Worm (Caenorhabditis elegans) whole organism, dauer: ENCODE data around the gene unc-115.

Source experiments
- unc-62 ChIP-seq: sonication (generic microtip); optimal IDR thresholded peaks from 2 replicates; lab custom pipeline; 2017; ENCODE audit warnings: missing biosample characterization, missing genetic modification reagents, missing genetic modification characterization

unc-115 gene

DNA sequence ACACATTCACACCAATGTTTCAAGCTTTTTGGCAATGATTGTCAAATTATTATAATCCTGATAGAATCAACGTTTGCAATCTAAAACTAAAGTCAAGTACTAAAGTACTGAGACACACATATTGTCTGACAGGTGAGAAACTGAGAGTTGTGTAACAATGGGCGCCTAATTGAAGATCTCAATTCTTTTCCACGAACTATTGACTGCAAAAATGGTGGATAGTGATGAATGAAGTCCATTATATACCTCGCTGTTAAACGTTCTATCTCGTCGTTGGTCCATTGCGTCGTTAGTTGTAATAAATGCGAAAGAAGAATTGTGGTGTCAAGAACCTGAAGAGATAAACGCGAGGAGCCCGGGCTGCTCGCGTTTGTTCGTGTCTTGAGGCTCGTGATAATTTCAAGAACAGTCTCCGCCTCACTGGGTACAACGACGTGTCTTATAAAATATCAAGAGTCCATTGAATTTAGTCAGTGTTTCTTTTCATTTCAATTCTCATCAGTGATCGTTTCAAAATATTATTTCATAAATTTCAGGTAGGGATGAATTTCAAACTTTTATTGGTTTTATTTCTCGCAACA, 13.5 kb downstream of the unc-115 start, which contains the start of gene F09B9.4:
TSS of gene F09B9.4 (plus strand) at position 531 of the 581 bp plus-strand sequence.
- TF ChIP-seq unc-62 (GFP tag; lab: Kevin White, UChicago), result no peak

DNA sequence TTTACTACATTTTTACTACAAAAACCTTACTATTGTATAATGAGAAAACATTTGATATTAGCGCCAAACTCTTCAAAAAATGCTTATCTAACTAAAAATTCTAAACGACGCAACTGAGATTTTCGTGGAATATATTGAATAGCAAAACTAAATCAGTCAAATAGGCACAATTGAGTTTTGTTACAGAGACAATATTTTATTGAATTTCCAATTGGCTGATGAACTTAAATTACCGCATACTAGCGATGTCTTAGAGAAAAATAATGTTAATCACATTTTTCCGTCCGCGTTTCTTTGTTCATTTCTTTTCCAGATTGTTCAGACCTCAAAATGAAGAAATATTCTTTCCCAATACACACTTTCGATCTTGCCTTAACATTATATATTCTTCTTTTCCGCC, 15.8 kb downstream of the unc-115 start:
- TF ChIP-seq unc-62 (GFP tag; lab: Kevin White, UChicago), result no peak

DNA sequence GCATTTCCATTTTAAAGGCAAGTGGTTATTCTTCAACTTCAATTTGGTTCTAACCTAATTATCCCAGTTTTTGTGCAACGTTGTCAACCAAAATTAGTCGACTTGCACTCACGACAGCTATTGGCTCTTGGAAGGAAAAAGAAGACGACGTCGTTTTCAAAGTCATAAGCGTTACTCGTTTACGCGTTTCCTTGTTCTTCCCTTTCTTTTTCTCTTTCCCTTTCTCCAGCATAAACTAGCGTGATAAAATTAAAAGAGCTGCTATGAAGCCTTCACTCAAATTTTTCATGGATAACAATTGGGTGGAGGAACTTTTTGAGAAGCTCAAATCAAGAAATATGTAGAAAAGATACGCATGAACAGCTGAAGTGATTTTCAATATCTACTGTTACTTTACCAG, 16.5 kb downstream of the unc-115 start:
- no peak for TF ChIP-seq unc-62 (GFP tag; lab: Kevin White, UChicago)

DNA sequence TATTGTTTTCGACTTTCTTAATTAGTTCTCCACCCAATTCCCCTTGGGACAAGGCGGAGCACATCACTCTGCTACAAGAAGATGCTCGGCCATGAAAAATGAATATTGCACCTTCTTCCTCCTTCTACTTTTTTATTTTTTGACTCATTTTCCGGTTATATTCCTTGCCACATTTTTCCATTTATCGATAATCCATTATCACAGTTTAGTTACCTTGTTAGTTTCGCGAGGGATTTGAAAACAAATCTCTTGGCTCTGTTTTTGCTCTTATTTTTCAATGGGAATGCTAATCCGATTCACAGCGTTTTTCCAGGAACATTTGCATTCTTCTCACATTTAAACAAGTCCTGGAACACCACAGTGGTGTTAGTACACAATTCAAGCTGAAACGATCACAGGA, 20.3 kb downstream of the unc-115 start, which contains the start of gene rnp-9:
TSS of gene rnp-9 (plus strand) at position 301 of the 400 bp plus-strand sequence.
- no peak for TF ChIP-seq unc-62 (GFP tag; lab: Kevin White, UChicago)

DNA sequence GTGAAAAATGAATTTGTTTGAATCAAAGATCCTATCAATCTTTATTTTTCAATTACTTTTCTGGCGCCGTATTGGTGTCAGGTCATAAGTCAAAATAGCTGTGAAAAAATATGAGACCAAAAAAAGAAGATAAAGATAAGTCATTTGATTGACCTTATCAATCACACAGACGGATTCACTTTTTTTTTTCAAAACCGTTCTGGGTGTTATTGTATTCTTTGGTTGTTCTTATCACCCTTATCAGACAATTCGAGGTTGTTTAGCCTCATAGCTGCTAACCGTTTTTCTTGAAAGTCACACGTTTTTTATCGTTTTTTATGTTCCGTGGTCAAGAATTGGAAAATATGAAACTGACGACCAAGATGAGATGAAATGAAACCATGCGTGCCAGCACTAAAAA, 21.8 kb downstream of the unc-115 start:
- TF ChIP-seq unc-62 (GFP tag; lab: Kevin White, UChicago), result no peak

DNA sequence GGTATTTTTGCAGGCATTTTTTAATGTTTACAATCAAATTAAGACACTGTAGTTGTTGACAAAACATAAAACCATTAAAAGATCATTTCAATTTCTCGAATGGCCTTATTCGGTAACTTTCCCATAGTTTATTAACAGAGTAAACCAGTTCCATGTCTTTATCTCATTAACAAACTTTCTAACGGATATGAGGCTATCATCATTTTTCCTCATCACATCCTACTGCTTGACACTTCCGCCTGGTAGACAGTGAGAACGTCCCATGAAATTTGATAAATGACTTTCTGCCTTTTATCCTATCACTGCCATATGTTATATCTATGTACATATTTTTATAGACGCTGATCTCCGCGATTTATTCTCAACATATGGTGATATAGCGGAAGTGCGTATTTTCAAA, 23.9 kb downstream of the unc-115 start:
- no peak for TF ChIP-seq unc-62 (GFP tag; lab: Kevin White, UChicago)

DNA sequence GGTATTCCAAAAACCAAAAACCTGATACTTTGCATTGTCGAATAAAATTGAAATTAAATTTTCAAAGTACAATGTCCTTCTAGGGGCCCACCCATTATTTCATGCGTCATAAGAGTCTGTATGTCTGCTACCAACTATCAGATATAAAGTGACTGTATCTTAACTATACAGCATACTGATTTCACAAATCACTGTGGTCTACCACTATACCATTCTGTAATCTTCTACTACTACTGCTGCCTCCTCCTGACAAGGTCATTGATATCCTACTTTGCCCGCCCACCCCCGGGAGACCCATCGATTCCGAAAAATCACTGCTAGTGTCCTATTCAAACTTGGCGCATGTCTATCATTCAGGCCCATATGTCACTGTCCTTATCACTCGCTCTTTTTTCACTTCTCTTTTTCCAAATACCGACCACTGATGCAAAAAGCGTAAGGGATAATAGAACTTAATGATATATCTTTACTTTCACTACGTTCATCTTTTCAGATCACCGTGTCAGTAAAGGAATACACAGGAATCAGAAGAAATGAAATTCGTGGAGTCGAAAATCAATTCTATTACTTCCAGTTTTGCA, 25.4 kb downstream of the unc-115 start, which contains the start of gene C07A4.2:
TSS of gene C07A4.2 (plus strand) at position 195 of the 581 bp plus-strand sequence.
- no peak for TF ChIP-seq unc-62 (GFP tag; lab: Kevin White, UChicago)

DNA sequence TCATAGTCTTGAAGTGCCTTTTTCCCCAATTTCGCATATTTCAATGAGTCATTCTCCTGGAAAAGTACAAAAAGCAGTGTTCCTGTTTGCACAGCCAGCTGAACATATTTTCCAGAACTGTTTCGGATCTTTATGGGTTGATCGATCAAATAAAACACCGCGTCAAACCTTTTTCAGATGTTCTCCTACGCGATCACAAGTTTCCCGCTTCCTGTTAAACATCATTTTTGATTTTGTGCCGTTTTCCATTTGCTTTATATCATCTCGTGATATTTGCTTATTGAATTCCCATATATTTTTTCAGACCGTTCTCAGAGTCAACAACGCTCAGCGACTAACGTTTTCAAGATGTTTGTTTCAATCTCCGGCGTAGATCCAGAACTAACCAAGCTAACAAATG, 28.0 kb downstream of the unc-115 start, which contains the start of gene C07A4.3:
TSS of gene C07A4.3 (plus strand) at position 301 of the 400 bp plus-strand sequence.
- no peak for TF ChIP-seq unc-62 (GFP tag; lab: Kevin White, UChicago)

DNA sequence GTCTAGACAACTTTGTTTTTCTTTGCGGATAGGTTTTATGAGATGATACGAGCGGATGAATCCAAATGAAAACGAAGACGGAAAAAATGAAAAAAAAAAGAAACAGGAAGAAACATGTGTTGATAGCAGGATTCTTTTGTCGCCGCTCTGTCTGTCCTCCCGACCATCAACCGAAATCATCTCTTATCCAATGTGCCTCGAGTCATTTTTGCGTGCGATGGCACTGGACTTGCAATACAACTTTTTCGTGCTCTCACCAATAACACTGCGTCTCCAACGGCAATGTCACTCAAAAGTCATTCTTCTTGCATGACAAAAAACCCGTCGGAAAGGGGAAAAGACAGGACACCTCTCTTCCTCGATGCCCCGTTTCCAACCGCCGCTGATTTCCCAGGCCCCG, 29.6 kb downstream of the unc-115 start, which contains the start of gene ncs-4:
TSS of gene ncs-4 (plus strand) at position 227 of the 400 bp plus-strand sequence.
- no peak for TF ChIP-seq unc-62 (GFP tag; lab: Kevin White, UChicago)

DNA sequence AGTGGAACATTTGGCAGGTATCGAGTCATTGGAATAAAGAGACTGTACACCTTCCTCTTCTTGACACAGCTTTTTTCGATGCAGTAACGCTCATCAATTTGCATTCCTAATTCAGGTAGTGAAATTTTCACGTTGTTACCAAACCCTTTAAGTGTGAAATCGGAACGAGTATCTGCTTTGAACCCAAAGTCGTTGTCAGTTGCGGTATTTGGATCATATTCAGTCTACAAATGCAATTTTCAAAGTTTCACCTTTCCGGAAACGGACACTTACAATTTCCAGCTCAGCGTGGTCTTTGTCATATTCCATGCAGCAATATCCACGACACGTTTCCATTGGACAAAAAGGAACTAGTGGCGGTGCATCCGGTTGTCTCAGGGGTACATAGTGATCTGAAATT, 35.9 kb downstream of the unc-115 start:
- no peak for TF ChIP-seq unc-62 (GFP tag; lab: Kevin White, UChicago)

DNA sequence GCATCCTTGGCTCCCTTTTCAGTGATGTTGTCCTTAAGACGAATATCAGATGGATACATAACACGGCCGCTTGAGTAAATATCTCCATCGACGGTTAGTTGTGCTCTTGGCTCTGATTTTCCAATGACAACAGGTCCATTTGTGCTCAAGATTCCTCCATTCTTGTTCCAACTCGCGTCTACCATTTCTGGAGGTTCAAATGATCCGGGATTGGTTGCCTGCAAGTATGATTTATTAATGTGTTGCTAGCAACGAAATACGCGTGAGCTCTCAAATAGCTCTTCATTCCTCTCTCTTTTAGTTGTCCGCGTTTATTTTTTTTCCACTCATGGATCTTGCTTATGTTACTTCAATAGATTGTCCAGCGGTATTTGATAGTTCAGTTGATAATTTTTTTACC, 37.0 kb downstream of the unc-115 start, which contains the start of gene arrd-28:
TSS of gene arrd-28 (plus strand) at position 301 of the 400 bp plus-strand sequence.
- TF ChIP-seq unc-62 (GFP tag; lab: Kevin White, UChicago), result no peak

DNA sequence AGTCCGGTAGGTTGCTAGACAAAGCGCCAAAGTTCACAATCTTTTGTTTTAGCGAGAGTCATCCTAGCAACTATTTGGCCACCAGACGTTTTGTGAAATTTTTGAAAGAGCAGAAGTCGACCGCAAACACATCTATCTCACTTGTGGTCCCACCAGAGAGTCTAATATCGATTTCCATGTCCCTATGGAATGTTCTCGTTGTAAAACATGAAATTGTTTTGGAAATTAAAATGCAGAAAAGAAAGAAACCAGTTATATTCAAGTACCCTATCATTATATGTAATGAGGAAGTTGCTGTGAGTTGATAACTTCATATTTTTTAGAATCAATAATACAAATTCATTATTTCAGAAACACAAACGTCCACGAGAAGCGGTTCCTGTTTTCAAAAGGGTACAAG, 38.0 kb downstream of the unc-115 start:
- TF ChIP-seq unc-62 (GFP tag; lab: Kevin White, UChicago), result no peak

DNA sequence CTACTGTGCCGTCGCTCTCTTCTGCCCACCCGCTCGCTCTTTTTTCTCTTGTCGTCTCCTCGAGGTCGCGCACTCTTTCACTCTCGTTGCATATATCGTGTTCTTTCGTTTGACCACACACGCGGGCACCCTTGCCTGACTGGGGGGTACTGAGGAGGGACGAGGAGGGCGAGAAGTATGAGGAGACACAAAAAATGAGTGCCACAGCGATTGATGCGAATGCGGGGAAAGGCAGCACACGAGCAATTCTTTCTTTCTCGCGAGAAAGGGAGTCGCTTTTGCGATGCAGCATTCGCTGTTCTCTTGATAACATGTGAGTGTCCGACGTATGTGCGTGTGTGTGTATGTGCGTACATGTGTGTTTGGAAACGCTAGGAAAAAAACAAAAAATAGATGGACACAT, 41.8 kb downstream of the unc-115 start:
- no peak for TF ChIP-seq unc-62 (GFP tag; lab: Kevin White, UChicago)

DNA sequence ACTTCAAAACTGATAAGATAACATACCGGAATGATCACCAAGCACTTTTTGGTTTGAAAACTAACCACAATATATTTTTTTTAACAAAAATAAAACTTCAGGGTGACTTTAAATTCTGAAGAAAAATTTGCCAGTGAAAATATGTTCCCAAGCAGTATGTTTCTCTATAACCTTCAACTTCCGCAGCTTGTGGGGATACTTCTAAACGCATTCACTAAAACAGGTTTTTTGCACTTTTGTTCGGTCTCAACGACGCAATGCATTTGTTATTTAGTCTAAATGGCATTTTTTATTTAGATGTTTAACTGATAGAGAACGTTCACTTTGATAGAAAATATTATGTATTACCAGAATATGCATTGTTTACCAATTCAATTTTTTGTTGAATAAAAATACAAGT, 42.6 kb downstream of the unc-115 start:
- TF ChIP-seq unc-62 (GFP tag; lab: Kevin White, UChicago), result no peak

DNA sequence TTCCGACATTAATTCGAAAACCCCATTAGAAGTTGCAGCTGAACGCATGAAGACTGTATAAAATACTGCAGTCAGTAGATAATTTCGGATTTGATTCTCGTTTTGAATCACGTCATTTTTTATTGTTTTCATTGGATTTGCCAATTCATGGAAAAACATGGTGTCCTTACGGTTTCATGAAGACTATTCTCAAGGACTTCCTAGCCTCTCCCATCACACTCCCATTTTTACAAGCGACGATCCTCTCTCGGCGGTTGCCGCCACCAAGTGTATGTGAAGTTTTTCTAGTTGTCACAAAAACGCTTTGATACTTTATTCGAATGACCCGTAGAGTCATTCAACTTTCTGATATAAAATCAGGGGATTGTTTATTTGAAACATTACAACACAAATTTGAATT, 43.1 kb downstream of the unc-115 start:
- TF ChIP-seq unc-62 (GFP tag; lab: Kevin White, UChicago), result no peak

DNA sequence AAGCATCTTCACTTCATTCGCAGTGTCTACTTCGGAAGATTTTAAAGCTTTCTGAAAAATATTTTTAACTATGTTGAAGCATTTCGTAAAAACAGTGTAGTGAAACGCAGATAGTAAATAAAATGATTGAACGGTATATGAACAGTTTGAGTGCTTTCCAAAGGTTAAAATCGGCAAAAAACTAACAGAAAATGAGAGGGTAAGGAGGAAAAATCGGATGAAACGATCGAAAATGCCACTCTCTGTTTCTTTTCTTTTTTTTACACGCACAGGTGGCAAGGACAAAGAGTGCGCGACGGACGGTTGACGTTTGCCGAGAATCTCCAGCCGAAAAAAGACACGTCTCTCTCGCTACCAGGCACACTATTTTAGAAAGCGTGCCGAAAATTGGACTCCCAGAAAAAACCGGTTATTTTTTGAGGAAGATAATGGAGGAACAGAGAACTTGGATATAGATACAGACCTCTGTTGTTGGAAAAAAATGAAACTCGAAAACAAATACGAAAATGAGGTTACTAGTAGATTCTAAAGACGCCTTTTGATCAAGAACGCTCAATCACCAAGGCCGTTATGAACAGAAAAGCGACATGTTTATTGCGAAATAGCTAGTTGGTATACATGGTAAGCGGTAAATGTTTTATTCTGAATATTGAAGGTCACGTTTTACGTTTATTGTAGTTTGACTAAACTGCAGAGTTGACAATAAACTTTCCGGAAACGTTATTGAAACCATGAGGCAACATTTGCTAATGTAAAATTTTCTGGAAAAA, 47.8 kb downstream of the unc-115 start, which contains the start of gene myrf-2:
TSS of gene myrf-2 (minus strand) at position 51 of the 770 bp plus-strand sequence.
- TF ChIP-seq unc-62 (GFP tag; lab: Kevin White, UChicago), result no peak
